Worm (Caenorhabditis elegans): ENCODE data around the gene R07E5.11.

DNA sequence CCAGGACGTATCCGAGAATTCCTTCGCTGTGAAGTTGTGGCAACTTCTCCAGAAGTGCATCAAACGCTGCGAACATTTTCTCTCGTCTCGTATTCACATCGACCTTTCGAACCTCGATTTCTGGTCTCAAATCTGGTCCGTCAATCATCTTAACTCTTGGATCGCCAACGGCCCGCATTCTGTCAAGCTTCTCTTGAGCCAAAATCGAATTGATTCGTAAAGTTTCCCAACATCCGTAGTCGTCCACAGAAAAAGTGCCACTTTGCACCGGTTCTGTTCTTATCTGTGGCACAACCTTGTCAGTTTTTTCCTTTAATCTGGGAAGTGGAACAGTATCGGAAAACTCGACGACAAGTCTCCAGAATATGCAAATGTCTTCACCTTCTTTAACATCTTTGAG lies 20.2 kb upstream of the R07E5.11 start:
- TF ChIP-seq ztf-29 (GFP tag; IDR thresholded peaks at IDR 0.05) (no peak), T22C8.4 (GFP tag; IDR thresholded peaks at IDR 0.05) (no peak), tab-1 (GFP tag; IDR thresholded peaks at IDR 0.05) (no peak), flt-1 (GFP tag; IDR thresholded peaks at IDR 0.05) (no peak)
